Worm (Caenorhabditis elegans): ENCODE results near the gene mgl-3.

DNA sequence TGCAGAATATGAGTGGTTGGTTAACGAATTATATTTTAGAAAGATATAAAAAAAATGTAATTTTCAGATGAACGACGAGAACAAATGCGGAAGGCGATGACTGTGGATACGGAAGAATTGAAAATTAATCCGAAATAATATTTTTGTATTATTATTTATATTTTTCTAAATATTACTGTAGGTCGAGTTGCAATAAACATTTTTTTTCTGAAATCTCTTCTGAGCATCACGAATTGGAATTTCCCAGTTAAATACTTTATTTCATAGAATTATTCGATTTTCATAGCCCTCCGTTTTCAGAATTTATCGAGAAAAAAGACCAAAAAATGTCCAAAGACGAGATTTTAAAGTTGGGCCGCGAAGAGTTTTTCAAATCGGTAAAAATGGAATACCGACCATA is 41.3 kb upstream of the mgl-3 start, which contains the start of gene ZK616.2:
- TF ChIP-seq rec-8 (tag; optimal IDR thresholded peaks at IDR 0.05) = no peak
- TF ChIP-seq T26A5.8 (tag; optimal IDR thresholded peaks at IDR 0.05) = no peak
- TF ChIP-seq rpc-1 (optimal IDR thresholded peaks at IDR 0.05) = no peak
- TF ChIP-seq rpc-1 (tag; optimal IDR thresholded peaks at IDR 0.05) = no peak
- no peak for TF ChIP-seq lin-35 (GFP tag; optimal IDR thresholded peaks at IDR 0.05)
- no peak for TF ChIP-seq zfh-2 (GFP tag; conservative IDR thresholded peaks at IDR 0.05)
- TF ChIP-seq snpc-4 (GFP tag; optimal IDR thresholded peaks at IDR 0.05) = no peak
- no peak for TF ChIP-seq snpc-4 (tag; optimal IDR thresholded peaks at IDR 0.05)
- no peak for TF ChIP-seq attf-6 (GFP tag; IDR thresholded peaks at IDR 0.05)
